Fruit fly (Drosophila melanogaster): Measurements from ENCODE around the gene mbf1.

mbf1 gene

DNA sequence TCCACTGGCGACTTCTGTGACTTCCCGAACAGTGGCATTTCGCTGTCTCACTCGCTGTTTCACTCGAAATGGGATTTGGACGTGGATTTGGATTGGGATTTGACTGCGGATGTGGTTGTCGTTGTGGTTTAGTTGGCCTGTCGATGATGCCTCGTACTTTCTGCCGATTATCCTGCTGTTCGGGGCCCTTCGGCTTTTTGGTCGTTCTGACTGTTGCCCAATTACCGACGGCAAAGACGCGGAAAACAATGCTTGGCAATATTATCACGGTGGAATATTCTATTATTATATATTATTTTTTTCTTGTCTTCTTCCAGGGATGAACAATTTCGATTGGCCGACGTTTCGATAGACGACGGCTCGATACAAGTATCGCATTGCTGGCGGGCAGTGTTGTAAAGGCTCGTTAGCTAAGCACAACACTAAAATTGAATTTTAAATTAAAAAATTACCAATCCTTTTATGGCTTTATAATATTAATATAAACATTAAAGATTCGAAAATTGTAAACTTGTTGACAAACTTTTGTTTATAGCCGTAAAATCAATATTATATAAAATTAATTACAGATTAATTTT, 41.0 kb downstream of the mbf1 start, which contains the start of gene Mo25 (continued):
- TF ChIP-seq net (GFP tag; optimal IDR thresholded peaks at IDR 0.05) (no peak), CG31627 (GFP tag; optimal IDR thresholded peaks at IDR 0.05) (peak; percentile 12), fd59A (GFP tag; optimal IDR thresholded peaks at IDR 0.05) (no peak), CG34406 (GFP tag; optimal IDR thresholded peaks at IDR 0.05) (peak; percentile 3), CG3032 (tag; optimal IDR thresholded peaks at IDR 0.05) (peak; percentile 15), cyc (GFP tag; optimal IDR thresholded peaks at IDR 0.05) (peak; percentile 13), Eip78C (GFP tag) (peak; percentile 70), Lpt (GFP tag; optimal IDR thresholded peaks at IDR 0.05) (no peak), CG8319 (GFP tag; optimal IDR thresholded peaks at IDR 0.05) (no peak), Blimp-1 (GFP tag; optimal IDR thresholded peaks at IDR 0.05) (no peak), CG11902 (GFP tag; optimal IDR thresholded peaks at IDR 0.05) (no peak), CG16779 (tag; optimal IDR thresholded peaks at IDR 0.05) (no peak), vri (GFP tag; optimal IDR thresholded peaks at IDR 0.05) (peak; percentile 57), Gug (GFP tag; IDR thresholded peaks at IDR 0.05) (no peak), CG10631 (GFP tag; optimal IDR thresholded peaks at IDR 0.05) (peak; percentile 34), CG6808 (GFP tag; optimal IDR thresholded peaks at IDR 0.05) (no peak), Eip75B (GFP tag; optimal IDR thresholded peaks at IDR 0.05) (no peak), topi (GFP tag; optimal IDR thresholded peaks at IDR 0.05) (peak; percentile 46), CG6854 (GFP tag; optimal IDR thresholded peaks at IDR 0.05) (peak; percentile 0), Sox15 (GFP tag; optimal IDR thresholded peaks at IDR 0.05) (no peak), acj6 (GFP tag; optimal IDR thresholded peaks at IDR 0.05) (peak; percentile 35), CG4318 (GFP tag; optimal IDR thresholded peaks at IDR 0.05) (no peak), Smox (GFP tag; optimal IDR thresholded peaks at IDR 0.05) (peak; percentile 49), CG10669 (GFP tag; optimal IDR thresholded peaks at IDR 0.05) (no peak), dac (GFP tag; optimal IDR thresholded peaks at IDR 0.05) (no peak), esn (GFP tag; optimal IDR thresholded peaks at IDR 0.05) (peak; percentile 57), Hr4 (GFP tag; optimal IDR thresholded peaks at IDR 0.05) (no peak), fd85E (GFP tag; optimal IDR thresholded peaks at IDR 0.05) (no peak)

DNA sequence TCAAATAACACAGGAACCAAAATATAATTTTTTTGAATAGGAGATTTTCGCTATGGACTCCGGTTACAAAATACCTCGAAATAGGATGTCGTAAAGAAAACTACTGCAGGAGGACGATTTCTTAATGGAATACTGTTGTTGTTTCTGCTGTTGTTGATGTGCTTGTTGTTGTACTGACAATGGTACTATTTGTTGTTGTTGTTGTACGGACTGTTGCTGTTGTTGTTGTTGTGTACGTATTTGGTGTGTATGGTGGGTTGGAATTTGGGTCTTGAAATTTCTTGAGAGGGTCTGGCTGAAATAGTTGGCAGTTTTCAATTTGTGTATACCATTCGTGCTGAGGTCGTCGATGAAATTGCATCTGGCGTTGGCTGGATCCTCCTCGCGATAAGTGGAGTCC, 52.0 kb downstream of the mbf1 start:
- TF ChIP-seq CG6792 (GFP tag; optimal IDR thresholded peaks at IDR 0.05) = no peak
- TF ChIP-seq CG6163 (GFP tag; IDR thresholded peaks at IDR 0.05) = no peak
- no peak for TF ChIP-seq CG10631 (GFP tag; optimal IDR thresholded peaks at IDR 0.05)
- no peak for TF ChIP-seq Met (GFP tag; optimal IDR thresholded peaks at IDR 0.05)
- TF ChIP-seq CG8119 (GFP tag; IDR thresholded peaks at IDR 0.05) = no peak
- TF ChIP-seq net (GFP tag; optimal IDR thresholded peaks at IDR 0.05) = no peak
- no peak for TF ChIP-seq dac (GFP tag; optimal IDR thresholded peaks at IDR 0.05)
- no peak for TF ChIP-seq Gug (GFP tag; IDR thresholded peaks at IDR 0.05)
- TF ChIP-seq CG6808 (GFP tag; optimal IDR thresholded peaks at IDR 0.05) = no peak
- no peak for TF ChIP-seq CG11762 (GFP tag; optimal IDR thresholded peaks at IDR 0.05; ENCODE audit: insufficient read depth)
- no peak for TF ChIP-seq Smox (GFP tag; optimal IDR thresholded peaks at IDR 0.05)
- no peak for TF ChIP-seq lz (GFP tag; optimal IDR thresholded peaks at IDR 0.05)

Measured in whole organism, prepupa.